Fruit fly (Drosophila melanogaster): ENCODE measurements around the gene CG15443.

Gene CG15443

DNA sequence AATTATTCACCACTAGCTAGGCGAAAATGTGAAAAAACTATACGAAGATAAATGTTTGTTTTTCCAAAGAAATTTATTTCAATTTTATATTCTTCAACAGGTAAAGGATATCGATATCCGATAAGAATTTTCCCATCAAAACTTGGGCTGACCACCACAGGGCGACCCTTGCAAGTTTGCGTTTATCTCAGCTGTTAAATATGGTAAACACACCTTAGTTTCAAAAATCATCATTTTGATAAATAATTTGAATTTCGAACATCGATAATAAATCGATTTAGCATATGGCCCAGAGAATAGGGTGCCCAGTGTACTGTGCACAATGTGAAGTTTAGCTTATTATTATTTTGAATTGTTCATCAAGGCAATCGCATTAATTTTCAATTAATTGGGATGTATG, at the start of gene CG15443, which contains the start of gene Paris (continued):
- TF ChIP-seq CG15514 (GFP tag; optimal IDR thresholded peaks at IDR 0.05) (peak; percentile 54), HmgZ (tag; optimal IDR thresholded peaks at IDR 0.05) (peak; percentile 9), CG12659 (GFP tag; optimal IDR thresholded peaks at IDR 0.05) (peak; percentile 46), CG4328 (GFP tag; optimal IDR thresholded peaks at IDR 0.05) (peak; percentile 10), ato (GFP tag; IDR thresholded peaks at IDR 0.05; ENCODE audit: partially characterized antibody) (peak; percentile 87), hb (GFP tag; IDR thresholded peaks at IDR 0.05; ENCODE audit: partially characterized antibody) (peak; percentile 99), CG13296 (GFP tag; optimal IDR thresholded peaks at IDR 0.05) (peak; percentile 60), H15 (GFP tag; IDR thresholded peaks at IDR 0.05) (0 out of 3 replicates have a peak, but pooled peaks have one; percentile 21), stwl (tag; optimal IDR thresholded peaks at IDR 0.05) (peak; percentile 97), CG9609 (GFP tag; optimal IDR thresholded peaks at IDR 0.05) (no peak), sc (optimal IDR thresholded peaks at IDR 0.05) (no peak), sc (GFP tag; optimal IDR thresholded peaks at IDR 0.05) (no peak), Scr (GFP tag; IDR thresholded peaks at IDR 0.05; ENCODE audit: partially characterized antibody) (peak; percentile 73), chinmo (GFP tag; IDR thresholded peaks at IDR 0.05; ENCODE audit: partially characterized antibody) (peak; percentile 90), kah (GFP tag; optimal IDR thresholded peaks at IDR 0.05) (peak; percentile 50), wek (GFP tag; optimal IDR thresholded peaks at IDR 0.05) (peak; percentile 43), seq (GFP tag; IDR thresholded peaks at IDR 0.05) (no peak), CG7987 (GFP tag; optimal IDR thresholded peaks at IDR 0.05) (peak; percentile 14), dm (GFP tag; optimal IDR thresholded peaks at IDR 0.05) (peak; percentile 35), Fer3 (tag; optimal IDR thresholded peaks at IDR 0.05) (peak; percentile 15), Chrac-16 (GFP tag; optimal IDR thresholded peaks at IDR 0.05) (peak; percentile 16), kay (GFP tag; optimal IDR thresholded peaks at IDR 0.05) (no peak), vvl (GFP tag; IDR thresholded peaks at IDR 0.05) (peak; percentile 57), zen (tag; optimal IDR thresholded peaks at IDR 0.05) (peak; percentile 50), CG16815 (GFP tag; optimal IDR thresholded peaks at IDR 0.05) (no peak), Ets97D (GFP tag; optimal IDR thresholded peaks at IDR 0.05) (peak; percentile 41), bowl (GFP tag; IDR thresholded peaks at IDR 0.05) (no peak), CG2712 (tag; optimal IDR thresholded peaks at IDR 0.05) (peak; percentile 29), CG17359 (tag; optimal IDR thresholded peaks at IDR 0.05) (peak; percentile 28), tna (GFP tag; IDR thresholded peaks at IDR 0.05; ENCODE audit: partially characterized antibody) (peak; percentile 100), row (GFP tag; IDR thresholded peaks at IDR 0.05) (peak; percentile 34; the same call in 1 of the 3 replicates), Dref (GFP tag; IDR thresholded peaks at IDR 0.05) (peak; percentile 77), Meics (GFP tag; optimal IDR thresholded peaks at IDR 0.05) (peak; percentile 21), ci (GFP tag; IDR thresholded peaks at IDR 0.05) (peak; percentile 57; the same call in 2 of the 3 replicates), wor (GFP tag; IDR thresholded peaks at IDR 0.05) (no peak), HHEX (GFP tag; optimal IDR thresholded peaks at IDR 0.05) (peak; percentile 20), Mes4 (GFP tag; optimal IDR thresholded peaks at IDR 0.05) (no peak), CG11456 (GFP tag; IDR thresholded peaks at IDR 0.05) (no peak), B-H2 (GFP tag; optimal IDR thresholded peaks at IDR 0.05) (peak; percentile 36), CG2116 (GFP tag; optimal IDR thresholded peaks at IDR 0.05) (peak; percentile 55), CG17186 (GFP tag; optimal IDR thresholded peaks at IDR 0.05) (peak; percentile 61), CG31224 (GFP tag; IDR thresholded peaks at IDR 0.05) (no peak), gcm2 (GFP tag; optimal IDR thresholded peaks at IDR 0.05) (no peak), Dll (GFP tag; IDR thresholded peaks at IDR 0.05; ENCODE audit: partially characterized antibody) (peak; percentile 45; the same call in 2 of the 4 replicates), zen2 (GFP tag; IDR thresholded peaks at IDR 0.05; ENCODE audit: partially characterized antibody) (peak; percentile 75; the same call in 2 of the 3 replicates), sens (GFP tag) (peak; percentile 82), CG6791 (GFP tag; IDR thresholded peaks at IDR 0.05; ENCODE audit: partially characterized antibody) (peak; percentile 96), BtbVII (GFP tag; optimal IDR thresholded peaks at IDR 0.05) (peak; percentile 17), CG30020 (tag; optimal IDR thresholded peaks at IDR 0.05) (peak; percentile 77), sna (GFP tag; IDR thresholded peaks at IDR 0.05; ENCODE audit: partially characterized antibody) (peak; percentile 71)

All from whole organism, embryonic.